Fruit fly (Drosophila melanogaster) whole organism, pupa: Measurements from ENCODE around the gene CG5056.

Experiments used
- CG10348 ChIP-seq: fragments of 200-800 bp; sonication (Bioruptor generic); IDR thresholded peaks from 2 replicates; pipeline ENCODE4 v1.3.6; 2022; ENCODE audit warnings: missing biosample characterization, missing genetic modification characterization
- CG12605 ChIP-seq: fragments of 200-800 bp; sonication (Bioruptor generic); IDR thresholded peaks from 2 replicates; pipeline ENCODE4 v1.3.6; 2022; ENCODE audit warnings: missing biosample characterization, missing genetic modification characterization
- CG13204 ChIP-seq: fragments of 200-800 bp; sonication (Bioruptor generic); optimal IDR thresholded peaks from 2 replicates; lab custom pipeline; 2018; ENCODE audit warnings: missing biosample characterization, mild to moderate bottlenecking, missing genetic modification characterization, moderate library complexity
- CG14655 ChIP-seq: fragments of 200-800 bp; sonication (Bioruptor generic); optimal IDR thresholded peaks from 3 replicates; lab custom pipeline; 2017; ENCODE audit warnings: mild to moderate bottlenecking, missing biosample characterization, missing genetic modification reagents, missing genetic modification characterization
- CG15710 ChIP-seq: fragments of 200-800 bp; sonication (Bioruptor generic); optimal IDR thresholded peaks from 2 replicates; lab custom pipeline; 2018; ENCODE audit warnings: missing biosample characterization, mild to moderate bottlenecking, missing genetic modification characterization, moderate library complexity
- CG17806 ChIP-seq: fragments of 200-800 bp; sonication (Bioruptor generic); optimal IDR thresholded peaks from 2 replicates; lab custom pipeline; 2018; ENCODE audit warnings: missing biosample characterization, mild to moderate bottlenecking, missing genetic modification characterization, moderate library complexity
- CG32121 ChIP-seq: fragments of 200-800 bp; sonication (Bioruptor generic); IDR thresholded peaks from 2 replicates; pipeline ENCODE4 v1.3.6; 2022; ENCODE audit warnings: missing biosample characterization, missing genetic modification characterization
- CG34367 ChIP-seq: fragments of 200-800 bp; sonication (Bioruptor generic); optimal IDR thresholded peaks from 2 replicates; lab custom pipeline; 2018; ENCODE audit warnings: missing biosample characterization, mild to moderate bottlenecking, missing genetic modification characterization
- CG4496 ChIP-seq: fragments of 200-800 bp; sonication (Bioruptor generic); IDR thresholded peaks from 3 replicates; pipeline ENCODE4 v1.3.6; 2022; ENCODE audit warnings: missing biosample characterization, missing genetic modification characterization
- CG8159 ChIP-seq: fragments of 200-800 bp; sonication (Bioruptor generic); optimal IDR thresholded peaks from 3 replicates; lab custom pipeline; 2018; ENCODE audit warnings: missing biosample characterization, mild to moderate bottlenecking, missing genetic modification characterization, moderate library complexity
- CG8301 ChIP-seq: fragments of 200-800 bp; sonication (Bioruptor generic); optimal IDR thresholded peaks from 2 replicates; lab custom pipeline; 2018; ENCODE audit warnings: missing biosample characterization, mild to moderate bottlenecking, missing genetic modification characterization
- CG9948 ChIP-seq: fragments of 200-800 bp; sonication (Bioruptor generic); optimal IDR thresholded peaks from 2 replicates; lab custom pipeline; 2018; ENCODE audit warnings: missing biosample characterization, mild to moderate bottlenecking, missing genetic modification characterization, moderate library complexity
- D1 ChIP-seq: fragments of 200-800 bp; sonication (Bioruptor generic); optimal IDR thresholded peaks from 2 replicates; lab custom pipeline; 2018; ENCODE audit warnings: missing biosample characterization, mild to moderate bottlenecking, missing genetic modification characterization, moderate library complexity
- EcR ChIP-seq: fragments of 200-800 bp; sonication (Bioruptor generic); optimal IDR thresholded peaks from 3 replicates; lab custom pipeline; 2019; ENCODE audit warnings: missing biosample characterization, missing genetic modification characterization, mild to moderate bottlenecking, moderate library complexity, missing genetic modification reagents
- Ets98B ChIP-seq: fragments of 200-800 bp; sonication (Bioruptor generic); IDR thresholded peaks from 2 replicates; pipeline ENCODE4 v1.3.6; 2022; ENCODE audit warnings: missing biosample characterization, missing genetic modification characterization
- Pif1A ChIP-seq: fragments of 200-800 bp; sonication (Bioruptor generic); optimal IDR thresholded peaks from 3 replicates; lab custom pipeline; 2016; ENCODE audit warnings: missing biosample characterization, missing genetic modification characterization
- Pif1B ChIP-seq: fragments of 200-800 bp; sonication (Bioruptor generic); optimal IDR thresholded peaks from 3 replicates; lab custom pipeline; 2016; ENCODE audit warnings: missing biosample characterization, missing genetic modification characterization
- Snoo ChIP-seq: fragments of 200-800 bp; sonication (Bioruptor generic); optimal IDR thresholded peaks from 3 replicates; lab custom pipeline; 2017; ENCODE audit warnings: missing biosample characterization, mild to moderate bottlenecking, missing genetic modification characterization, inconsistent platforms
- fd96Ca ChIP-seq: fragments of 200-800 bp; sonication (Bioruptor generic); IDR thresholded peaks from 3 replicates; pipeline ENCODE4 v1.3.6; 2022; ENCODE audit warnings: missing biosample characterization, missing genetic modification characterization
- gl ChIP-seq: fragments of 200-800 bp; sonication (Bioruptor generic); optimal IDR thresholded peaks from 2 replicates; lab custom pipeline; 2018; ENCODE audit warnings: missing biosample characterization, mild to moderate bottlenecking, missing genetic modification characterization
- rn ChIP-seq: fragments of 200-800 bp; sonication (Bioruptor generic); IDR thresholded peaks from 2 replicates; pipeline ENCODE4 v1.3.6; 2022; ENCODE audit warnings: missing biosample characterization, missing genetic modification characterization

The CG5056 gene

DNA sequence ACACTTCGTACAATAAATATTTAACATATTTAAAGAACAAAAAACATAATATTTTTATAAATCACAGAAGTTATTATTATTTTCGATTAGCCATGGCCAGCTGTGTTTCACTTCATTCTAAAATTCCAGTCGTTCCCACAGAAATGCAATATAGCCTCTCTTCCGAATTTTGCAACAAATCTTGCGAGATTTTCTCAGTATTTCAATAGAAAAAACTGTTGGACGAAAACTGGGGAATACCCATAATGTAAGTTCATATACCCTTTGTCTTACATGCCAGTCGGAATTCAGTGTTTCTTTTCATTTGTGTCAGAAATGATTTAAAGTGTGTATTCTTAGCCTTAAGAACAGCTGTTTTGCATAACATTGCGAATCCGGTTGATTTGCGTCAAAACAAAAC is 10.0 kb upstream of the CG5056 start, which contains the start of the genes CtsL4 and ClpP:
Gene CtsL4, minus strand, starts transcription at position 90 of the 400 bp plus-strand sequence.
Gene ClpP, plus strand, starts transcription at position 288 of the 400 bp plus-strand sequence.
- no peak for TF ChIP-seq Ets98B (GFP tag; lab: Robert Waterston, UW)
- no peak for TF ChIP-seq rn (GFP tag; lab: Robert Waterston, UW)
- peak; percentile 51 for TF ChIP-seq CG15710
- TF ChIP-seq CG12605 (GFP tag; lab: Robert Waterston, UW): no peak
- peak; percentile 42 for TF ChIP-seq Snoo
- TF ChIP-seq CG8159 (tag; lab: Kevin White, UChicago): no peak
- no peak for TF ChIP-seq CG8301 (tag; lab: Kevin White, UChicago)
- TF ChIP-seq fd96Ca (GFP tag; lab: Robert Waterston, UW): no peak
- peak; percentile 49 for TF ChIP-seq CG34367 (tag; lab: Kevin White, UChicago)
- TF ChIP-seq Pif1B (GFP tag; lab: Kevin White, UChicago): no peak
- no peak for TF ChIP-seq CG9948 (tag; lab: Kevin White, UChicago)
- TF ChIP-seq CG32121 (GFP tag; lab: Robert Waterston, UW): no peak
- TF ChIP-seq D1 (tag; lab: Kevin White, UChicago): no peak
- no peak for TF ChIP-seq gl (tag; lab: Kevin White, UChicago)
- TF ChIP-seq CG14655 (GFP tag; lab: Kevin White, UChicago): no peak
- TF ChIP-seq CG4496 (GFP tag; lab: Robert Waterston, UW): no peak
- TF ChIP-seq CG17806 (tag; lab: Kevin White, UChicago): peak; percentile 26
- TF ChIP-seq EcR (GFP tag; lab: Kevin White, UChicago): no peak

DNA sequence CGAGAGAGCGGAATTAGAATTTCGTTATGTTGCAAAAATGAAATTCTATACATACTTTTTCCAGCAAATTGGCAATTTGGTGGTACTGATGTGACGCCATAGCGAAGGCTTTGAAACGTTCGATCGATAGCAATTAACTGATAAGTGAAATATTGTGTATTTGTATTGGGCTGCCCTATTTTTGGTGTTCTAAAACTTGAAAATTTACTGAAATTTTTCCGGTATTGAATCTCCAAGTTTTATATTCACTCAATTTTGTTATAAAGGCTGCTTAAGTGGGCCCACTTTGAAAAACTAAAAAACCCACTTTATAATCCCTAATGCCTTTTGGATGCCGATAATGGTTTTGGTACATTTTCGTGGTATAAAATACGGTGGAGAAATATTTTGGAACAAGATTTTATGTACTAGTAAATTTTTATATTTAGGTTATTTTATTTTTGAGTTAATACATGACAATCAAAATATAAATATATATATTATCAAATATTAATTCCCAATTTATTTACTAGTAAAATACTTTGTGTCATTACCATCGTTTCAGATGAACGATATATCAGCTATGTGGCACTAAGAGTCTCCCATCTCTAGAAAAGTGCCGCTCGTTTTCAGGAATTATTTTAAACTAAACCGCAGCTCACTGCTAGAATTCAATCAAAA is 4.0 kb upstream of the CG5056 start, which contains the start of the genes Cand1 and pim:
Gene Cand1, minus strand, starts transcription at position 300 of the 660 bp plus-strand sequence.
Gene pim, plus strand, starts transcription at position 582 of the 660 bp plus-strand sequence.
- TF ChIP-seq Pif1A (no peak), gl (tag; lab: Kevin White, UChicago) (no peak)

DNA sequence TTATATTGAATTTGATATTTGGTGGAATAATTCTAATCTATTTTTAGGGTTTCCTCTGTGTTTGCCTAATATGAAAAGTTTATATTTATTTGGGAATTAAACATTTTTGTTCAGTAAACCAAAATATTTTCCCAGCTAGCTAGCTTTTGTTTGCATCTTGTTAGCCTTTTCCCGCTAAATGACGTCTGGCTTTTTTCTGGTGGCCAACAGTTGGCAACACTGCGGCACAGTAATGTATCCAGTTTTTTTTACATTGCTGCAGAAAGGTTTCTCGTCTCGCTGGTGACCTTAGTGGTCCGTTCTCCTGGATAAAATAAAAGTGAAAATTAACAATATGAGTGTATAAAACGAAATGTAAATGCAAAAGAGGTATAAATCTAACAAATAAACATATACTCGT is 2.3 kb upstream of the CG5056 start, which contains the start of gene lft:
Gene lft, plus strand, starts transcription at position 243 of the 400 bp plus-strand sequence.
- TF ChIP-seq CG34367 (tag; lab: Kevin White, UChicago) (no peak), Ets98B (GFP tag; lab: Robert Waterston, UW) (no peak), fd96Ca (GFP tag; lab: Robert Waterston, UW) (no peak), Pif1B (GFP tag; lab: Kevin White, UChicago) (no peak)
- TF ChIP-seq, all 21 proteins: peak for 0

- TF ChIP-seq fd96Ca (GFP tag; lab: Robert Waterston, UW) (no peak), CG17806 (tag; lab: Kevin White, UChicago) (no peak), CG15710 (no peak), CG13204 (GFP tag; lab: Kevin White, UChicago) (no peak), CG8159 (tag; lab: Kevin White, UChicago) (no peak), CG14655 (GFP tag; lab: Kevin White, UChicago) (no peak), gl (tag; lab: Kevin White, UChicago) (no peak), CG32121 (GFP tag; lab: Robert Waterston, UW) (no peak), CG9948 (tag; lab: Kevin White, UChicago) (no peak), CG8301 (tag; lab: Kevin White, UChicago) (no peak), D1 (tag; lab: Kevin White, UChicago) (no peak), rn (GFP tag; lab: Robert Waterston, UW) (no peak), CG10348 (GFP tag; lab: Robert Waterston, UW) (no peak), Pif1A (no peak), CG34367 (tag; lab: Kevin White, UChicago) (no peak), CG4496 (GFP tag; lab: Robert Waterston, UW) (no peak), Pif1B (GFP tag; lab: Kevin White, UChicago) (no peak)
These were observed 5.8 kb downstream of the CG5056 start for dm6 chr2L:10372297-10372696.

DNA sequence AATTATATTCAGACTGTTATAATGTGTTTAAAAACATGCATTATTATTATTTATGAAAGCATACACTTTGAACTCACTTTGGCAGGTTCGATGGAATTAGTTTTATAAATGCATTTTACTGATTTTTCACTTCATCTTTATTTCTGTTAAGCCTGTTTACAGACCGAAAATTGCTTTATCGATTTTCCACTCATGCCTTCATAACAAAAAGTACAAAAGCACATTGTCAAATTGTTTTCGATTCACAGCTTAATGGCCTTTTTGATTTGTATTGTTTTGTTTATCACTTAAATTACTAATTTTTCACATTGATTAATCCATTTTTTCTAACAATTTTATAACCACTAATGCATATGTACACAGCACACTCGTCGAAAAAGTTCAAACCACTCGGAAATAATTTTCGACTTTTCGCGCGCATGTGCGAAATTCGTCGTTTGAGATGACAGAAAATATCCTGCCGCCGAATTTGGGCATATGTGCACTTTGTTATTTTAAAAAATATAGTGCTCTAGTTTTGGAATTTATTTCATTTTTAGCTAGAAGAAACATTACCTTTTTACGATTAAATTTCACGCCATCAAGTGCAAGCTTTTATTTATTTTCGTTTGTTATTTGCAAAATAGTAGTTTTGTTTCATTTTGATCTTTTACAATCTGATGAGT is 7.2 kb downstream of the CG5056 start, which contains the start of gene rho-5:
Gene rho-5, minus strand, starts transcription at position 296 of the 665 bp plus-strand sequence.
- TF ChIP-seq CG13204 (GFP tag; lab: Kevin White, UChicago): no peak
- no peak for TF ChIP-seq CG8159 (tag; lab: Kevin White, UChicago)
- no peak for TF ChIP-seq CG4496 (GFP tag; lab: Robert Waterston, UW)
- no peak for TF ChIP-seq CG9948 (tag; lab: Kevin White, UChicago)
- TF ChIP-seq Ets98B (GFP tag; lab: Robert Waterston, UW): no peak
- TF ChIP-seq Snoo: no peak
- no peak for TF ChIP-seq CG32121 (GFP tag; lab: Robert Waterston, UW)
- TF ChIP-seq EcR (GFP tag; lab: Kevin White, UChicago): no peak
- TF ChIP-seq CG17806 (tag; lab: Kevin White, UChicago): no peak
- TF ChIP-seq gl (tag; lab: Kevin White, UChicago): no peak
- no peak for TF ChIP-seq Pif1B (GFP tag; lab: Kevin White, UChicago)
